Worm (Caenorhabditis elegans): Measurements from ENCODE around the gene pnk-4.

Gene pnk-4

DNA sequence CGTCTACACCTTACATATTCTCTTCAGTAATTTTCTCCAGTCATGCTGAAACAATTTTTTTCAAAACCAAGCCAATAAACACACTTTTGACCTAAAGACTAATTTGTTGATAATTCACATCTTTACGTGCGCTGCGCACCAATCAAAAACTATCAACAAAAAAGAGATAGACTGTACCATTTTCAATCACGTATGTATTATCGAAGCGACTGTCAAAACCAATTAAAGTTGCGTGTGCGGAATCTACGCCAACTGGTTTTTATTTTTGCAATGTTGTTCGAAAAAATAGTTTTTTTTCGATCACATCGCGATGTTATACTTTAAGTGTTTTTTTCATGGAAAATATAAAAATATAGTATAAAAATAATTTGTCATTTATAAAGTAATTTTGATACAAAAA is 8.3 kb upstream of the pnk-4 start:
- peak; percentile 31 for TF ChIP-seq nfya-1 (tag; optimal IDR thresholded peaks at IDR 0.05; ENCODE audit: insufficient read depth)
- TF ChIP-seq nhr-25 (tag; optimal IDR thresholded peaks at IDR 0.05): peak; percentile 32
- TF ChIP-seq unc-39 (tag; optimal IDR thresholded peaks at IDR 0.05): no peak

DNA sequence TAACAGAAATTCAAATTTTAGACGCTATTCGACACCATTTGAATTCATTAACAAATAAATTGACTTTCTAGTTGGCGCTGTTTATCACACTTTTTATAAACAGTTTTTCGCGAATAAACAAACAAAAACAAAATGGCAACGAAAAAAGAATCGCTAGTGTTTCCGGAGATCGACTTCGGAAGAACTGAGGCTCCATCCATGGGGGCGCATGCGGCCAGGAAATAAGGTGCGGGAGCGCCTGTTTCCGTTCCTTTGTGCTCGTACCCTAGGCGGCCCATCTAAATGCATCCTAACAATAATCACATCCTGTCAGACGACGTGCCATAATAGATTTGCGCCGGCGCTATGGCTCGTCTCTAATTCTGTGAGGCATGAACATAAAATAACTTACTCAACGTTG is 3.6 kb upstream of the pnk-4 start:
- TF ChIP-seq elt-1 (tag; optimal IDR thresholded peaks at IDR 0.05): no peak
- TF ChIP-seq nhr-28 (tag; optimal IDR thresholded peaks at IDR 0.05): no peak
- TF ChIP-seq nhr-43 (tag; optimal IDR thresholded peaks at IDR 0.05; ENCODE audit: poor library complexity, severe bottlenecking): no peak
- TF ChIP-seq daf-12 (tag; optimal IDR thresholded peaks at IDR 0.05): no peak
- TF ChIP-seq ceh-28 (tag; optimal IDR thresholded peaks at IDR 0.05): no peak
- TF ChIP-seq elt-2 (tag; optimal IDR thresholded peaks at IDR 0.05): no peak
- TF ChIP-seq ceh-16 (tag; optimal IDR thresholded peaks at IDR 0.05): no peak
- TF ChIP-seq tbx-2 (tag; optimal IDR thresholded peaks at IDR 0.05): no peak
- TF ChIP-seq sea-2 (GFP tag; optimal IDR thresholded peaks at IDR 0.05): no peak
- no peak for TF ChIP-seq nhr-12 (tag; optimal IDR thresholded peaks at IDR 0.05)
- no peak for TF ChIP-seq R02D3.7 (tag; optimal IDR thresholded peaks at IDR 0.05)
- no peak for TF ChIP-seq eor-1 (tag; optimal IDR thresholded peaks at IDR 0.05)

DNA sequence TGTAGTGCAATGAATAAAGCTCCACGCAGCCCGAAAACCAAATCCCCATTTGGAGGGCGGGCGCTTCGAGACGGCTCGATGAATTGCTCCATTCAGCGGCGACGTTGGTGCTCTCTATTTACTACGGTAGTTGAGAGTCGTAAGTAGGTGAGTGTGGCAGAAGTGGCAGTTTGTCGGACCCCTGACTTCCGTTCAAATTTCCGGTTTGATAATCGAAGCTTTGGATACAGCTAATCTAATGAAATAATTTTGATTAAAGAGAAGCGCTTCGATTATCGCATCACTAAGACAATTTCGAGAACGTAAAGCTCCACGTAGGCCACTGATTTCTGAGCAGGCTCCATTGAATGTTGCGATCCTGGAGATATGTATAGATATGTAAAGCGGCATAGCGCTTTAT is 3.1 kb upstream of the pnk-4 start, which contains the start of gene ets-5:
ets-5 (minus strand) TSS at position 32 of the 400 bp plus-strand sequence.
- TF ChIP-seq egl-27 (tag; optimal IDR thresholded peaks at IDR 0.05): no peak
- TF ChIP-seq jun-1 (tag; optimal IDR thresholded peaks at IDR 0.05): no peak
- no peak for TF ChIP-seq aly-2 (tag; optimal IDR thresholded peaks at IDR 0.05)
- TF ChIP-seq nfya-1 (tag; optimal IDR thresholded peaks at IDR 0.05; ENCODE audit: insufficient read depth): no peak
- no peak for TF ChIP-seq fkh-10 (GFP tag; optimal IDR thresholded peaks at IDR 0.05)
- TF ChIP-seq elt-1 (tag; optimal IDR thresholded peaks at IDR 0.05): no peak
- TF ChIP-seq lin-15B (tag; optimal IDR thresholded peaks at IDR 0.05): no peak
- no peak for TF ChIP-seq skn-1 (tag; optimal IDR thresholded peaks at IDR 0.05)
- TF ChIP-seq mml-1 (tag; optimal IDR thresholded peaks at IDR 0.05): no peak

DNA sequence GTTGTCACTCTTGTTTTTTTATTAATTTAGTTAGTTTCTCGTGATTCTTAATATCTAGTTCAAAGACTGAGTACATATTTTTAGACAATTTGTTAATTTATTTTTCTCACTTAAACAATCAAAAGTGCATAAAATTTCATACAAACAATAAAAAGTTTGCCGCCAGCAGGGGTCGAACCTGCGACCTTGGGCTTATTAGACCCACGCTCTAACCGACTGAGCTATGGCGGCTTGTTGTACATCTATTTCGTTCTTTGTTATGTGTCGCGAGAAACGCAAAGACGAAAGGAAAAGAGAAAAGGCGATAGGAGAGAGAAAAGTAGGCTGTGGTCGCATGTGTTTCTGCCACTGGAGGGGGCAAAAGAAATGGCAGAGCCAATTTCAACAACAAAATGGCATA is 2.2 kb upstream of the pnk-4 start:
- TF ChIP-seq nhr-12 (tag; optimal IDR thresholded peaks at IDR 0.05) (no peak), jun-1 (tag; optimal IDR thresholded peaks at IDR 0.05) (peak; percentile 64), nhr-67 (tag; optimal IDR thresholded peaks at IDR 0.05) (no peak), nhr-77 (tag; optimal IDR thresholded peaks at IDR 0.05) (peak; percentile 67), lsy-12 (tag; optimal IDR thresholded peaks at IDR 0.05) (peak; percentile 86), unc-39 (tag; optimal IDR thresholded peaks at IDR 0.05) (peak; percentile 61), egl-27 (tag; optimal IDR thresholded peaks at IDR 0.05) (peak; percentile 85), sea-2 (GFP tag; optimal IDR thresholded peaks at IDR 0.05) (peak; percentile 3), zag-1 (tag; optimal IDR thresholded peaks at IDR 0.05) (no peak), pha-4 (tag; optimal IDR thresholded peaks at IDR 0.05) (peak; percentile 75), tbx-2 (tag; optimal IDR thresholded peaks at IDR 0.05) (peak; percentile 84), nhr-11 (tag; optimal IDR thresholded peaks at IDR 0.05) (peak; percentile 72), ztf-11 (tag; optimal IDR thresholded peaks at IDR 0.05) (peak; percentile 48), daf-12 (tag; optimal IDR thresholded peaks at IDR 0.05) (no peak), nhr-43 (tag; optimal IDR thresholded peaks at IDR 0.05; ENCODE audit: poor library complexity, severe bottlenecking) (peak; percentile 86), egl-5 (tag; optimal IDR thresholded peaks at IDR 0.05) (peak; percentile 57), lin-15B (tag; optimal IDR thresholded peaks at IDR 0.05) (peak; percentile 26), elt-2 (tag; optimal IDR thresholded peaks at IDR 0.05) (peak; percentile 78), ceh-82 (tag; optimal IDR thresholded peaks at IDR 0.05) (peak; percentile 36), eor-1 (tag; optimal IDR thresholded peaks at IDR 0.05) (peak in 1 of 2 experiments; percentile 37), mml-1 (tag; optimal IDR thresholded peaks at IDR 0.05) (peak; percentile 10), fkh-2 (tag; optimal IDR thresholded peaks at IDR 0.05) (no peak), R02D3.7 (tag; optimal IDR thresholded peaks at IDR 0.05) (peak; percentile 39), nhr-237 (tag; optimal IDR thresholded peaks at IDR 0.05) (no peak), ztf-4 (tag; optimal IDR thresholded peaks at IDR 0.05) (no peak), ceh-16 (tag; optimal IDR thresholded peaks at IDR 0.05) (no peak), pqm-1 (tag; optimal IDR thresholded peaks at IDR 0.05) (no peak), lin-39 (tag; optimal IDR thresholded peaks at IDR 0.05) (peak; percentile 84), nhr-25 (tag; optimal IDR thresholded peaks at IDR 0.05) (peak; percentile 60), nhr-76 (tag; optimal IDR thresholded peaks at IDR 0.05) (peak; percentile 23), elt-1 (tag; optimal IDR thresholded peaks at IDR 0.05) (no peak), unc-62 (GFP tag; optimal IDR thresholded peaks at IDR 0.05) (peak; percentile 17), skn-1 (tag; optimal IDR thresholded peaks at IDR 0.05) (peak; percentile 52), fos-1 (tag; optimal IDR thresholded peaks at IDR 0.05) (peak; percentile 29), ceh-28 (tag; optimal IDR thresholded peaks at IDR 0.05) (peak; percentile 28), fkh-10 (GFP tag; optimal IDR thresholded peaks at IDR 0.05) (no peak), nfya-1 (tag; optimal IDR thresholded peaks at IDR 0.05; ENCODE audit: insufficient read depth) (peak; percentile 80), elt-3 (tag; optimal IDR thresholded peaks at IDR 0.05) (peak in 1 of 3 experiments; percentile 40), nhr-23 (tag; optimal IDR thresholded peaks at IDR 0.05) (peak; percentile 45), ZK546.5 (tag; optimal IDR thresholded peaks at IDR 0.05) (no peak), aly-2 (tag; optimal IDR thresholded peaks at IDR 0.05) (peak; percentile 16), ama-1 (optimal IDR thresholded peaks at IDR 0.05) (no peak), snpc-4 (tag; optimal IDR thresholded peaks at IDR 0.05) (peak; percentile 26)
